Worm (Caenorhabditis elegans): ENCODE measurements around the gene acp-3.

ce11 chrII:8481033-8481708 lies 44.2 kb upstream of the acp-3 start:
- TF ChIP-seq tbx-11 (GFP tag; IDR thresholded peaks at IDR 0.05), result no peak
- TF ChIP-seq ets-7 (tag; optimal IDR thresholded peaks at IDR 0.05), result no peak
- no peak for TF ChIP-seq ama-1 (optimal IDR thresholded peaks at IDR 0.05)
- no peak for TF ChIP-seq tbx-37 (GFP tag; conservative IDR thresholded peaks at IDR 0.05)
- no peak for TF ChIP-seq flt-1 (GFP tag; IDR thresholded peaks at IDR 0.05)
- TF ChIP-seq ceh-13 (GFP tag; optimal IDR thresholded peaks at IDR 0.05), result no peak
- no peak for TF ChIP-seq F13C5.2 (tag; optimal IDR thresholded peaks at IDR 0.05)
- no peak for TF ChIP-seq sea-1 (GFP tag; conservative IDR thresholded peaks at IDR 0.05)
- no peak for TF ChIP-seq aly-1 (tag; optimal IDR thresholded peaks at IDR 0.05)
- no peak for TF ChIP-seq tra-4 (tag; optimal IDR thresholded peaks at IDR 0.05)

Measured in whole organism, early embryonic.